Worm (Caenorhabditis elegans): Measurements from ENCODE around the gene F36H9.4.

- TF ChIP-seq nhr-11 (tag; optimal IDR thresholded peaks at IDR 0.05) (no peak), pha-2 (tag; optimal IDR thresholded peaks at IDR 0.05) (no peak), hlh-30 (tag; optimal IDR thresholded peaks at IDR 0.05; ENCODE audit: insufficient read depth) (no peak), ceh-31 (tag; optimal IDR thresholded peaks at IDR 0.05) (no peak), pag-3 (tag; optimal IDR thresholded peaks at IDR 0.05; ENCODE audit: borderline replicate concordance) (no peak)
Measured at ce11 chrV:1794218-1794617, 15.2 kb upstream of the F36H9.4 start, which contains the start of gene F36H9.1.
